Worm (Caenorhabditis elegans) whole organism, L3 larva: ENCODE data around the gene rhgf-1.

ENCODE experiments used
- ZK546.5 ChIP-seq: sonication (generic microtip); optimal IDR thresholded peaks from 2 replicates; lab custom pipeline; 2017; ENCODE audit warnings: missing biosample characterization, missing genetic modification characterization
- nhr-237 ChIP-seq: fragments of 150-350 bp; optimal IDR thresholded peaks from 2 replicates; lab custom pipeline; 2014; ENCODE audit warnings: missing biosample characterization, missing genetic modification characterization
- tbx-2 ChIP-seq: sonication (generic microtip); optimal IDR thresholded peaks from 2 replicates; lab custom pipeline; 2016; ENCODE audit warnings: mild to moderate bottlenecking, missing genetic modification characterization, missing compliant biosample characterization
- unc-62 ChIP-seq: fragments of 150-350 bp; sonication (generic microtip); optimal IDR thresholded peaks from 4 replicates; lab custom pipeline; 2014; ENCODE audit warnings: missing biosample characterization, missing genetic modification reagents, missing genetic modification characterization

DNA sequence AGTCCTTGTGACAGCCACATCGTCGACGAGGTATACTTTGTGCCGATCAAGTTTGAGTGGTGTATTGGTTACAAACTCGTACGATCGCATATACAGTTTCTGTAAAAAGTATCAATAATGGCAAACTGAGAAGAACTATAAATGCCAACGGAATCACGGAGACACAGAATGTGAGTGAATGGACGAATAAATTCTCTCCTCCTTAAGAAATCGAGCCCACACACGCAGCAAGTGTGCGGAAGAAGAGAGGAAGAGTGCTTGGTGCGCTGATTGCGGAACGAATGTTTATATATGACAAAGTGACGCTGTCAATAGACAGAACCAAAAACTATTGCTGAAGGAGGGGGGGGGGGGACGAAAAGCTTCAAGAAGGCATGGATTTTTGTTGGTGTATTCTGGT, at the start of gene rhgf-1:
- TF ChIP-seq unc-62 (GFP tag; lab: Kevin White, UChicago) = no peak
- no peak for TF ChIP-seq ZK546.5 (tag; lab: Kevin White, UChicago)
- TF ChIP-seq tbx-2 = no peak
- TF ChIP-seq nhr-237 = no peak
